Fruit fly (Drosophila melanogaster) whole organism, larva: Measurements from ENCODE around the gene CG7886.

Experiments
- noc ChIP-seq: fragments of 200-800 bp; sonication (Bioruptor generic); optimal IDR thresholded peaks from 3 replicates; lab custom pipeline; 2019; ENCODE audit warnings: missing biosample characterization, mild to moderate bottlenecking, missing genetic modification characterization, moderate library complexity

CG7886 gene

DNA sequence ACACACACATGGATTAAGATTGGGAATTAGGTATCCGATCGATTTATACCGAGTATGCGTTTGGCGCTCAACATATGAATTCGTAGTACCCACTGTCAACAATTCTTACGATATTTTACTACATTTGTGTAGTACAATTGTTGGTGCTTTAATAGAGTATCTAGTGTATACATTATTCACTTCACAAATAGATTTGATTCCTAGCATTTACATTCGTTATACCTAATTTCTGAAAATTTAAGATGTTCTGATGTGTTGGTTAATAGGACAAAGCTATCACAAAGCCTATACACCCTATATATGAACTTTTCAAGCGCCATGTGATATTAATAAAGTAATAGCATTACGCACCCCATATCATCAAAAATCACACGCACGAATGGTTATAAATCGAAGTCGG, 17.7 kb downstream of the CG7886 start:
- TF ChIP-seq noc (tag; lab: Kevin White, UChicago), result no peak

DNA sequence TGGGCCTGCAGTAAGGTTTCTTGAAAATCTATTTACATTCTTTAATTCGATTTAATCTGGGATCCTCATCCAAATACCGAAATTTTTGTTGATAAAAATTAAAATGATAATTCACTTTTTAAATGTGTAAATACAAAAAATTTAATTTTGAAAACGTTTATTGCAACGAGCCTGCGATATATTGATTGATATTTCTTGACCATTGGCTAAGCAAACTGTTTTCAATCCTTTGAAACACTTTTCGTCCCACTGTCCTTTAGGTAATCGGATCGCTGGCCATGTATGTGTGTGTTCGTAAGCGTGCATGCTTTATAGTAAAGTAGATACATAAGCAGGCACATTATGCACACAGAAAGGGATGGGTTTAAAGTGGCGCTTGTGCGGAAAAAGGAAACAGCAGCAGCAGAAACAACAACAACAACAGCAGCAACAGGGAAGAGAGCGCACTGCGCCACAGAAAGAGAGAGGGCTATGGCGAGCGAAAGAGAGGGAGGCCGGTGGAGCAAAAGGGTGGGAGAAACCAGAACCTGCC, 18.2 kb downstream of the CG7886 start:
- no peak for TF ChIP-seq noc (tag; lab: Kevin White, UChicago)

DNA sequence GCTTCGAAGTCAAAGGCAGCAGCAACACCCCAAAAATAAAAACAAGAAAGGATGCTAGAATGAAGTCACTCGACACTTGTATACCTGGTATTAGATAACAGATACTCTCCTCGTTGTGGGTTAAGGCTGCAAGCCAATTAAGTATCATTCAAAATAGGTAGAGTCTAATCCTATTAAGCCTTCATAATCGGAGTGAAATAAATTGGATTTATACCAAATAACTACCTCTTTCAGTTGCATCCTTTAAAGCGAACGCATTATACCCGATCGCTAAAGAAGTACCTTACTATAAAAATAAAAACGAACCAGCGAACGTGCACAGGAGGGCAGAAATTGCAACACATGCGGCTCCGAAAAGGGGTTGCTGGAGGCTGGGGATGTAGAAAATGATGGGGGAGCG, 19.8 kb downstream of the CG7886 start:
- no peak for TF ChIP-seq noc (tag; lab: Kevin White, UChicago)

DNA sequence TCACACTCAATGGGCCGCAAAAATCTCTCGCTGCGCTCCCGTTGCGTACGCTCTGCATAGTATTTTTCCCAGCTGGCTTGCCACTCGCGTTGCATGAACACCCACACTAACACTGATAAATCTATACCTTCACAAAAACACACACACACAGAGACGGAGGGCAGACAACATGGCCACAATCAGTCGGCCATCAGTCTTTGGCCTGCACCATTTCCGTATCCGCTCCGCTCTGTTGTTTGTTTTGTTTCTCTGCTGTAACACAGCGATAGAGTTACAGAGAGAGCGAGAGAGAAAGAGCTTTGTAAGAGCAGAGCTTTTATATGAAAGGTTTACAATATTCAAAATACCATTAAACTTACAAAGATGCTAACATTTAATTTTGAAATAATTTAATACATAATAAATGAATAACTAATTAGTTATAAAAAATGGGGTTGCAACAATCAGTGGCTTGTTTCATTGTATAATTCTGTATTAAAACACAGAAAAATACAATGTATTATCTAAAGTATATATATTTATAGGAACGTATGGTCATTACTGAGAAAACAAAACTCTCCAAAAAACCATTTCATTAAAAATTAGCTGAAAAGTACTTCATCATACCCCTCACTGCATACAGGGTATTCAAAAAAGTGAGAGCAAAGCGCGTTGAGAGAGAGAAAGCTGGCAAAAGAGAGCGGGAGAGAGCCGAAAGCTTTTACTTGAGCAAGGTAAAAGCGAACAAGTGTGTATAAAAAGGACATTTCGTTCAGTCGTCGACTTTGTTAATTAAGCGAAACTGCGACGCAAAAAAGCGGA, 33.3 kb downstream of the CG7886 start, which contains the start of gene CG14853:
TSS of gene CG14853 (plus strand) at position 751 of the 801 bp plus-strand sequence.
- no peak for TF ChIP-seq noc (tag; lab: Kevin White, UChicago)

DNA sequence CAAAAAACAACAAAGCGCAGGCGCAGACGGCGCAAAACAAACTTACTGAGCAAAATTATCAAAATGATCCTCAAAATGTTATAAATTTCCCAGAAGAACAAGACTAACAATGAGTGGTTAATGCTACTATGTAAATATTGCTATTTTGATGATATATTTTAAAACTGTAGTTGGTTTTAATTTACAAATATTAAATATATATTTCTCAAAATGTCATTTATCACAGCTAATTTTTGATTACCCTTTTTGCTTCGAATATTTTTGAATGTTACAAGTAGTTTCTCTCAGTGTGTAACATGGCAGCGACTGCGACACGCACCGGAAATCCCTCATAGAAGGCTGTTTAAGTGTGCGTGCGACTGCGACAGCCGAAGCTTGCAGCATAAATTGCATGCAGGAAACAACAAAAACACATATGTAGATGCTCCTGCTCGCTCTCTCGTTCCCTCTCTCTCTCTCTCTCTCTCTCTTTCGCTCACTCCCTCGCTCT, 44.4 kb downstream of the CG7886 start:
- no peak for TF ChIP-seq noc (tag; lab: Kevin White, UChicago)

DNA sequence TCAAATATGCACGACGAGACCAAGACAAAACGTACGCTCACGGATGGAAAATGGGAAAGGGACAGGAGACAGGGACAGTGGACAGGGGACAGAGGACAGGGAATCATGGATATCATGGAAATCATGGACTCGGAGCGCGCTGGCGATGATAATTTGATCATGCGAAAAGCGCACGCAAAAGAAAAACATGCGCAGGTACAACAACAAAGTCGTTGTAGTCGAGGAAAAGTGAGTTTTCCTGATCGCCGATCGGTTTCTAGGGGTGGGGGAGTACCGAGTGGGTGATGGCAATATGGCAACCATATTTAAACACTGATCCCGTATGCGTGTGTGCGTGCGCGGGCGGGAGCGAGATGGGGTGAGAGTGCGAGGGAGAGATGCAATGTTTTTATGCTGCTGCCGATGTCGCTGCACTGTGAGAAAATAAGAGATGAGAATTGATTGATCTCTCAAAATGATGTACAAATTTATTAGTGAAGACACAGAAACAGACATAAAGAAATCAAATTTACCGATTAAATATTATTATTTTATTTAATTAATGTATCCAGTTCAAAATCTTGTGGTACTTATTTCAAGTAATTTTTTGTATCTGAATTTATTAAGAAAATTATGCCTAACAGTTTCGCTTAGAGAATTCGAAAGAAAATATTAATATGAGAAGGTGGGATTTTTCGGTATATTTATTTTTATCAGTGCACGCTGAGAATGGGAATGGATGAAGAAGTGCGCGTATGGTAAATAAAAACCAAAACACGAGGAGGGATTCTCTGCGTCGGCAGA, 51.4 kb downstream of the CG7886 start:
- no peak for TF ChIP-seq noc (tag; lab: Kevin White, UChicago)

DNA sequence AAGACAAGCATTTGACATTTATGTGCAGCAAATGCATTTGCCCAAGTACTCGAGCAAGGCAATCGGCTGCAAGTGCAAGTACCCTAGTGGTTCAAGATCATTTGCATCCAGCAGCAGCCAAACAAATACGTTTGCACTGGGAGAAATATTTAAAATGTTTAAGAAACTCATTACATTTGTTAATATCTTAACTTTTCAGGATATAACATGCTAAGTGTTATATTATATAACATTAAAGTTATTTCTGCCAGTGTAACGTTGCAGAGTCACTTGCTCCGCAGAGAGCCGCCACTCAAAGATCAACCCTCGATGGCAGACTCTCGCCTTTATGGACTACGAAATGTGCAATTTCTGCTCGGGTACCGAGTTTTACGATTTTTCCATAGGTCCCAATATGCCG, 52.9 kb downstream of the CG7886 start:
- no peak for TF ChIP-seq noc (tag; lab: Kevin White, UChicago)

DNA sequence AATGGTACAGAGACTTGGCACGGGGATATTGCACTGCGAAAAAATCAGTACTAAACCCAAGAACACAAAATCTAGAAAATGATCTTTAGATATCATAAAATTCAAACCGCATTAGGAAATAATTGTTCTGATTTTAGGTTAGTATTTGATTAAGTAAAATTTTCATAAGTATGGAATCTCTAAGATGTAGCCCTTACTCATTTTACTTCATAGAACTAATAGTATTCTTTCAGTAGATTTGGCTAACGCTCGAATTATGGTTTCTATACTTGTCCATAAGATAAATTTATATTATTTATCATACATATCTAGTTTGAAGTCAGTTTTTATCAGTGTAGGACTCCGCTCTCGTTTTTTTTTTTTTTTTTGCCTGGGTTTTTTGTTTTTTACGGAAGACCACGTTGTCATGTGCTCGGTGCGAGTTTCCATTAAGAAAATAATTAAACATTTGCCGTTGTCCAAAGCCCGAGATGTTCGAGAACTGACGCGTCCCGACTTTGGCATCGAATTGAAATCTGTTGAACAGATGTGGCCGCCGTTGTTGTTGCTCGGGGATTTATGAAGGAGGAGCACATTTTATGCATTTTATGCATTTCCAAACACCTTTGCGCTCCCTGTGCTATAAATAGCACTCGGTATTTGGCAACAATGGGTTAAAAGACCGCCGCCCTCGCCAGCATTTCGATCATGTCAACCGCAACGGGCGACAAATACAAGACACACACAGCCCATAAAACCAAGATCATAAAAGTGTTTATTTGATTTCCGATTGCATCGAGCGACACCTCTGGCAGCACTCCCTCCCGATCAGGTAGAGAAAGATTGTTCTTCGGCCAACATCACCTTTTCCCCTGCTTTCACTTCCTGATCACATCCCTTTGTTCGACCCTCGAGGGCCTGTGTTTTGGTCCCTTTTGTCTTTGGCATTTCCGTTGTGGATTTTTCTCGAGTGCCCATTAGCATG, 55.6 kb downstream of the CG7886 start:
- TF ChIP-seq noc (tag; lab: Kevin White, UChicago), result no peak

DNA sequence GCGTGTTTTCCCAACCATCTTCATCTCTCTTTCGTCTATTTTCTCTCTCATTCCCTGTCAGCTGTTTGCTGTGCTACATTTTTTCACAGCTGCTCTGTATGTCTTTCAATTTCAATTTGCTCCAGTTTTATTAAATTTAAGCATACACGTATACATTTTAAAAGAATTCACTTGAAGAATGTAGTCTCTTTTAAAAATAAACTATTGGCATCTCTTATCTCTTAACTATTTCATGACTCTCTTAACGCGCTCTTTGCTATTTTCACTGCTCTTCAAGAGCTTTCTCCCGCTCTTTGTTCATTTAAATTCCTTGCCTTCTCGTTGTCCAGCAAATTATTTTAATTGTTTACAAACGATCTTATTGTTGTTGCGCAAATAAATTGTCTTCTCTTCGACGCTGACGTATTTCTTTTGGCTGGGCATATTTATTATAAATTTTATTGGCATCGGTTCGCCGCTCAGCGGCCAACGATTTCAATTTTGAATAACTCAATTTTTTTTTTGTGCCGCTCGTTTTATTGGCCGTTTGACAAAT, 62.3 kb downstream of the CG7886 start:
- TF ChIP-seq noc (tag; lab: Kevin White, UChicago), result no peak

DNA sequence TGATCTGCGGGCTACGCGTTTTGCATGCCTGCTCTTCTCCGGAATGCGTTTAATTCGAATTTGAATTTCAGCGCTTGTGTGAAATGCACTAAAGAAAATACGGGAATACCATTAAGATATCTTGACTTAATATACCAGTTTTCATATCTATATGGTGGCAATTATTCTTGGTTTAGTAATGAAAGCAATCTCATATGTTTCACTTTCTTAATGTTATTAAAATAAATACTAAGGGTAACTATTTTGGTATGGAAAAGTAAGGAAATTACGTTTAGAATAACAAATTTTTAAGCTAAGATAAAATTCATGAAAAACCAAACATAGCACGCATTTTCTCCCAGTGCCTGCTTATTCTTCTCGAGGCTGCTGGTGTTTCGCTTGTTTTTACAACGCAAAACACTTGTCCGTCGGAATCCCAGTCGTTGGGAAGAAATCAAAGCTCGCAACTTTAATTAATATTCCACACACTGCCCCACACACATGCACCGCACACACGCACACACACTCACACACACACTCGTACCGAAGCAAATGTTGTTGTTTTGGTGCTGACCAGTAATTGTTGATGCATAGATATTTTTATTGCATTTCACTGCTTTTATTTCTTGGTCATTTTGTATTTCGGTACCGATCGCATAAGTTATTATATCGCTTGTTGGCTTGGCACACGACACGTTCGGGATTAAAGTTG, 64.4 kb downstream of the CG7886 start:
- TF ChIP-seq noc (tag; lab: Kevin White, UChicago), result no peak

DNA sequence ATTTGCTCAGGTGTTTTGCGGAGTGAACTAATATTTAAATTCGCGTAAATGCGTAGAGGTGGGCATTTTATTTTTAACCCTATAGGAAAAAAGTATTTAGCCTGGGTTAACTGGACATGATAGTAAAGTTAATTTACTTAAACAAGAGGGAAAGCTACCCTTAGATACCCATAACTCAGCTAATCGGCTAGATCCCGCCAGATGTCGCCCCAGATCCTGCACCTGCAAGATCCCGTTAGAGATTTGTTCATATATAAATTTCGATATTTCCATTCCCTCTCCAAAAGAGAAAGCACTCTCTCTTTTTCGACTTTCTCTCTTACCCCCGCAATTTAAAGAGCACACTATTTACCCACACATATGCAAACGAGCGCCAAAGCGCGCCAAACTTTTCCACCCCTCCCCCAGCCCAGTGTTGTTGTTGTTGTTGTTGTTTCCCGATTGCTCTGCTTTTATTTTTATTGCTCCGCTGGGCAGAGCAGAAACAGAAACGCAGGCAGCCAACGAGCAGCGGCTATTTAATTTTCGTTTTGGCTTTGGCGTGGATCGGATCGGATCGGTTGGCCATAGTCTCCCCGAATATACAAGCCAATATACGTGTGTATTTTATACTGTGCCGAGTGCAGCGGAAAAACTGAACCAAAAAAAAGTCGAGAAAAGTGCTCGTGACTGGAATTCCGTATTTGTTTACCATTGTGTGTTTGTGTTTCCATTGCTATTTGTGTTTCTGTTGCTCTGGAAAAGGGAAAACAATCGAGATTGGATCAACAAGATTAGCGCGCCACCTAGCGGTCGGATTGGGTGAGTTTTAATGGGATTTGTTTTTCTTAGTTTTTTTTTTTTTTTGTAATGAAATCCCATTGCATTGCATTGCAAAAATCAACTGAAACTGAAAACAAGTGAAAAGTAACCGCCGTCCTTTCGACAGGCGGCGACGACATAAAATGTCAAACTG, 65.4 kb downstream of the CG7886 start, which contains the start of gene stumps:
TSS of gene stumps (plus strand) at position 526 of the 955 bp plus-strand sequence.
- TF ChIP-seq noc (tag; lab: Kevin White, UChicago), result no peak
